Fruit fly (Drosophila melanogaster): ENCODE measurements around the gene CG1958.

The CG1958 gene

dm6 chrX:7277038-7277437, 10.3 kb downstream of the CG1958 start (continued):
- TF ChIP-seq Lpt (GFP tag; optimal IDR thresholded peaks at IDR 0.05) = no peak
- no peak for TF ChIP-seq CG13287 (GFP tag; IDR thresholded peaks at IDR 0.05; ENCODE audit: partially characterized antibody)
- peak; percentile 7 for TF ChIP-seq BtbVII (GFP tag; optimal IDR thresholded peaks at IDR 0.05)
- TF ChIP-seq Antp (GFP tag; optimal IDR thresholded peaks at IDR 0.05) = peak; percentile 32
- TF ChIP-seq CG8290 (GFP tag; optimal IDR thresholded peaks at IDR 0.05) = peak; percentile 30
- TF ChIP-seq CG8290 (tag; optimal IDR thresholded peaks at IDR 0.05) = peak in 1 of 2 experiments; percentile 8
- TF ChIP-seq CG16863 (GFP tag; optimal IDR thresholded peaks at IDR 0.05) = peak; percentile 27
- no peak for TF ChIP-seq CG43689 (GFP tag; IDR thresholded peaks at IDR 0.05)
- no peak for TF ChIP-seq CG1792 (GFP tag; optimal IDR thresholded peaks at IDR 0.05)
- peak; percentile 51 for TF ChIP-seq CG15269 (tag; optimal IDR thresholded peaks at IDR 0.05)
- TF ChIP-seq CG3847 (GFP tag; IDR thresholded peaks at IDR 0.05) = no peak
- TF ChIP-seq unpg (GFP tag; optimal IDR thresholded peaks at IDR 0.05) = peak; percentile 70
- TF ChIP-seq H15 (GFP tag; IDR thresholded peaks at IDR 0.05) = no peak
- 0 out of 3 replicates have a peak, but pooled peaks have one; percentile 5 for TF ChIP-seq ken (GFP tag; IDR thresholded peaks at IDR 0.05)
- peak; percentile 58 for TF ChIP-seq CG15601 (tag; optimal IDR thresholded peaks at IDR 0.05)
- no peak for TF ChIP-seq Usf (GFP tag; optimal IDR thresholded peaks at IDR 0.05)
- peak; percentile 57 for TF ChIP-seq CG13424 (tag; optimal IDR thresholded peaks at IDR 0.05)
- TF ChIP-seq abd-A (tag; optimal IDR thresholded peaks at IDR 0.05) = no peak
- no peak for TF ChIP-seq sd (tag; optimal IDR thresholded peaks at IDR 0.05)
- TF ChIP-seq unc-4 (GFP tag; IDR thresholded peaks at IDR 0.05; ENCODE audit: partially characterized antibody) = no peak
- TF ChIP-seq Lhr (GFP tag; optimal IDR thresholded peaks at IDR 0.05) = peak; percentile 5
- peak; percentile 1 for TF ChIP-seq cwo (GFP tag; optimal IDR thresholded peaks at IDR 0.05)
- TF ChIP-seq lmd (GFP tag; IDR thresholded peaks at IDR 0.05) = peak; percentile 46
- peak; percentile 31 for TF ChIP-seq tup (GFP tag; optimal IDR thresholded peaks at IDR 0.05)
- TF ChIP-seq CG31224 (GFP tag; IDR thresholded peaks at IDR 0.05) = no peak
- no peak for TF ChIP-seq rib (GFP tag; IDR thresholded peaks at IDR 0.05)
- peak; percentile 8 for TF ChIP-seq Dip3 (GFP tag; optimal IDR thresholded peaks at IDR 0.05)
- TF ChIP-seq phol (tag; optimal IDR thresholded peaks at IDR 0.05) = peak; percentile 78
- TF ChIP-seq ara (GFP tag; IDR thresholded peaks at IDR 0.05) = peak; percentile 76; the same call in 1 of the 2 replicates
- TF ChIP-seq Optix (GFP tag; IDR thresholded peaks at IDR 0.05) = no peak
- peak; percentile 74 for TF ChIP-seq CG17829 (tag; optimal IDR thresholded peaks at IDR 0.05)
- peak; percentile 43 for TF ChIP-seq CG17568 (GFP tag; optimal IDR thresholded peaks at IDR 0.05)
- peak; percentile 35 for TF ChIP-seq stwl (tag; optimal IDR thresholded peaks at IDR 0.05)
- TF ChIP-seq fu2 (GFP tag; optimal IDR thresholded peaks at IDR 0.05) = no peak
- peak; percentile 46 for TF ChIP-seq Mad (GFP tag; optimal IDR thresholded peaks at IDR 0.05)
- peak; percentile 55; the same call in 2 of the 3 replicates for TF ChIP-seq ci (GFP tag; IDR thresholded peaks at IDR 0.05)
- no peak for TF ChIP-seq CG17912 (GFP tag; optimal IDR thresholded peaks at IDR 0.05)
- no peak for TF ChIP-seq CG7372 (GFP tag; IDR thresholded peaks at IDR 0.05)
- TF ChIP-seq chinmo (GFP tag; IDR thresholded peaks at IDR 0.05; ENCODE audit: partially characterized antibody) = no peak
- no peak for TF ChIP-seq Fer2 (tag; optimal IDR thresholded peaks at IDR 0.05)
- TF ChIP-seq Ptx1 (GFP tag; IDR thresholded peaks at IDR 0.05) = 0 out of 2 replicates have a peak, but pooled peaks have one; percentile 24
- TF ChIP-seq zfh2 (GFP tag; optimal IDR thresholded peaks at IDR 0.05) = peak; percentile 5
- TF ChIP-seq CG1647 (GFP tag; optimal IDR thresholded peaks at IDR 0.05) = peak; percentile 26
- peak; percentile 26 for TF ChIP-seq CG10147 (GFP tag; optimal IDR thresholded peaks at IDR 0.05)
- peak; percentile 68 for TF ChIP-seq Hsf (GFP tag; optimal IDR thresholded peaks at IDR 0.05)
- peak; percentile 18 for TF ChIP-seq gro (GFP tag; optimal IDR thresholded peaks at IDR 0.05)
- peak; percentile 25 for TF ChIP-seq Deaf1 (tag; optimal IDR thresholded peaks at IDR 0.05)
- TF ChIP-seq da (GFP tag; optimal IDR thresholded peaks at IDR 0.05) = no peak
- TF ChIP-seq CG12942 (GFP tag; optimal IDR thresholded peaks at IDR 0.05) = no peak
- no peak for TF ChIP-seq Hr39 (optimal IDR thresholded peaks at IDR 0.05)
- TF ChIP-seq ewg (GFP tag; optimal IDR thresholded peaks at IDR 0.05) = no peak
- TF ChIP-seq shn (GFP tag; optimal IDR thresholded peaks at IDR 0.05) = no peak

All from whole organism, embryonic.